Worm (Caenorhabditis elegans) whole organism, midembryonic: ENCODE results near the gene C25H3.15.

Experiments
- T22C8.4 ChIP-seq: fragments of 200-800 bp; sonication (Bioruptor generic); IDR thresholded peaks from 2 replicates; pipeline ENCODE4 v1.3.6; 2022; ENCODE audit warnings: missing genetic modification characterization, missing compliant biosample characterization
- flt-1 ChIP-seq: fragments of 200-800 bp; sonication (Bioruptor generic); IDR thresholded peaks from 2 replicates; pipeline ENCODE4 v1.3.6; 2022; ENCODE audit warnings: missing genetic modification characterization, missing compliant biosample characterization

- TF ChIP-seq T22C8.4 (GFP tag; lab: Robert Waterston, UW) (no peak), flt-1 (GFP tag; lab: Robert Waterston, UW) (no peak)
Observed at ce11 chrII:5619298-5619697, 45.8 kb upstream of the C25H3.15 start, which contains the start of gene dhs-6.
